Worm (Caenorhabditis elegans): ENCODE results near the gene dsl-7.

The dsl-7 gene

ce11 chrV:13036466-13036865 is 43.5 kb downstream of the dsl-7 start, which contains the start of gene W07G4.2:
TSS of gene W07G4.2 (minus strand) at chrV:13036566.
- TF ChIP-seq lin-35 (GFP tag; optimal IDR thresholded peaks at IDR 0.05) (no peak), dpff-1 (tag; optimal IDR thresholded peaks at IDR 0.05) (no peak), madf-3 (GFP tag; IDR thresholded peaks at IDR 0.05) (no peak), hmg-20 (GFP tag; IDR thresholded peaks at IDR 0.05) (no peak), pha-4 (tag; optimal IDR thresholded peaks at IDR 0.05) (no peak), nfya-1 (tag; optimal IDR thresholded peaks at IDR 0.05; ENCODE audit: borderline replicate concordance, insufficient read depth) (no peak), hsf-1 (GFP tag; IDR thresholded peaks at IDR 0.05) (no peak), ekl-4 (GFP tag; IDR thresholded peaks at IDR 0.05) (no peak), lag-1 (GFP tag; IDR thresholded peaks at IDR 0.05) (no peak), F22D6.2 (tag; optimal IDR thresholded peaks at IDR 0.05) (no peak), fkh-3 (tag; optimal IDR thresholded peaks at IDR 0.05) (no peak), bed-1 (GFP tag; IDR thresholded peaks at IDR 0.05) (no peak), hmg-1.2 (GFP tag; IDR thresholded peaks at IDR 0.05) (no peak), egrh-3 (GFP tag; IDR thresholded peaks at IDR 0.05) (no peak), snpc-1.3 (tag; optimal IDR thresholded peaks at IDR 0.05; ENCODE audit: insufficient read depth) (no peak), repo-1 (tag; optimal IDR thresholded peaks at IDR 0.05) (no peak), Y79H2A.3 (GFP tag; conservative IDR thresholded peaks at IDR 0.05) (no peak), ztf-25 (GFP tag; IDR thresholded peaks at IDR 0.05) (no peak), gei-17 (GFP tag; optimal IDR thresholded peaks at IDR 0.05) (no peak)

- TF ChIP-seq Y79H2A.3 (GFP tag; conservative IDR thresholded peaks at IDR 0.05) (no peak), sdz-38 (tag; optimal IDR thresholded peaks at IDR 0.05) (no peak), nhr-80 (tag; optimal IDR thresholded peaks at IDR 0.05) (peak; percentile 29), chd-7 (tag; optimal IDR thresholded peaks at IDR 0.05) (no peak), cebp-2 (GFP tag; IDR thresholded peaks at IDR 0.05) (no peak), snpc-1.3 (tag; optimal IDR thresholded peaks at IDR 0.05; ENCODE audit: insufficient read depth) (no peak), repo-1 (tag; optimal IDR thresholded peaks at IDR 0.05) (no peak), T07F8.4 (tag; optimal IDR thresholded peaks at IDR 0.05) (no peak), atf-7 (tag; optimal IDR thresholded peaks at IDR 0.05) (no peak), B0261.1 (tag; optimal IDR thresholded peaks at IDR 0.05) (no peak), ekl-4 (GFP tag; IDR thresholded peaks at IDR 0.05) (0 out of 2 replicates have a peak, but pooled peaks have one; percentile 48), lin-40 (tag; optimal IDR thresholded peaks at IDR 0.05) (peak; percentile 78), aptf-2 (GFP tag; conservative IDR thresholded peaks at IDR 0.05) (no peak), dpff-1 (tag; optimal IDR thresholded peaks at IDR 0.05) (no peak), let-526 (GFP tag; IDR thresholded peaks at IDR 0.05) (no peak), attf-5 (GFP tag; optimal IDR thresholded peaks at IDR 0.05) (peak; percentile 6), lin-54 (GFP tag; optimal IDR thresholded peaks at IDR 0.05) (peak; percentile 62), ceh-27 (GFP tag; optimal IDR thresholded peaks at IDR 0.05) (peak; percentile 27), ceh-79 (tag; optimal IDR thresholded peaks at IDR 0.05) (no peak), F23B12.7 (tag; optimal IDR thresholded peaks at IDR 0.05; ENCODE audit: insufficient read depth) (peak; percentile 7), ztf-18 (tag; optimal IDR thresholded peaks at IDR 0.05) (peak; percentile 90), ztf-26 (tag; optimal IDR thresholded peaks at IDR 0.05) (no peak), sptf-2 (GFP tag; optimal IDR thresholded peaks at IDR 0.05) (no peak), F55B11.4 (tag; optimal IDR thresholded peaks at IDR 0.05; ENCODE audit: borderline replicate concordance, insufficient read depth) (no peak), lir-1 (GFP tag; conservative IDR thresholded peaks at IDR 0.05) (no peak), lin-35 (GFP tag; optimal IDR thresholded peaks at IDR 0.05) (peak in 1 of 3 experiments; percentile 89), snpc-3.4 (tag; optimal IDR thresholded peaks at IDR 0.05) (no peak), K12H6.12 (tag; optimal IDR thresholded peaks at IDR 0.05) (no peak), snpc-4 (GFP tag; optimal IDR thresholded peaks at IDR 0.05) (no peak), snpc-4 (tag; optimal IDR thresholded peaks at IDR 0.05) (peak in 3 of 4 experiments; percentile 27 to 54 (median 31)), let-607 (tag; optimal IDR thresholded peaks at IDR 0.05) (peak in 1 of 2 experiments; percentile 66), hmg-20 (GFP tag; IDR thresholded peaks at IDR 0.05) (no peak), Y53F4B.3 (GFP tag; IDR thresholded peaks at IDR 0.05) (no peak), ztf-25 (GFP tag; IDR thresholded peaks at IDR 0.05) (no peak), F57C9.4 (tag; optimal IDR thresholded peaks at IDR 0.05) (no peak)
Observed at ce11 chrV:13041666-13042065, 48.7 kb downstream of the dsl-7 start, which contains the start of gene scyl-1. TSS of gene scyl-1 (minus strand) at chrV:13041721.

Measured in whole organism, young adult.